Worm (Caenorhabditis elegans) whole organism, L3 larva: Measurements from ENCODE around the gene vps-33.2.
A peak's percentile ranks its signal among the peaks of the same experiment; 100 is the strongest.

ENCODE experiments used
- aly-2 ChIP-seq: fragments of 150-350 bp; optimal IDR thresholded peaks from 2 replicates; lab custom pipeline; 2014; ENCODE audit warnings: missing biosample characterization, missing genetic modification characterization
- ama-1 ChIP-seq: fragments of 150-350 bp; optimal IDR thresholded peaks from 2 replicates; lab custom pipeline; 2018
- ceh-82 ChIP-seq: fragments of 150-350 bp; optimal IDR thresholded peaks from 2 replicates; lab custom pipeline; 2014; ENCODE audit warnings: missing biosample characterization, missing genetic modification characterization
- eor-1 ChIP-seq, 2 experiments: fragments of 150-350 bp; optimal IDR thresholded peaks; 2 replicates each; lab custom pipeline; 2014 to 2018; ENCODE audit warnings: missing biosample characterization in 2 of 2, missing genetic modification characterization in 2 of 2
- fkh-10 ChIP-seq: sonication (generic microtip); optimal IDR thresholded peaks from 2 replicates; lab custom pipeline; 2017; ENCODE audit warnings: missing biosample characterization, missing genetic modification reagents, missing genetic modification characterization
- fos-1 ChIP-seq: fragments of 150-350 bp; optimal IDR thresholded peaks from 2 replicates; lab custom pipeline; 2014; ENCODE audit warnings: missing biosample characterization, missing genetic modification characterization
- mdl-1 ChIP-seq: fragments of 150-350 bp; optimal IDR thresholded peaks from 2 replicates; lab custom pipeline; 2014; ENCODE audit warnings: missing biosample characterization, missing genetic modification characterization
- nhr-23 ChIP-seq: fragments of 150-350 bp; optimal IDR thresholded peaks from 2 replicates; lab custom pipeline; 2014; ENCODE audit warnings: missing biosample characterization, missing genetic modification reagents, missing genetic modification characterization
- nhr-237 ChIP-seq: fragments of 150-350 bp; optimal IDR thresholded peaks from 2 replicates; lab custom pipeline; 2014; ENCODE audit warnings: missing biosample characterization, missing genetic modification characterization
- skn-1 ChIP-seq: fragments of 150-350 bp; optimal IDR thresholded peaks from 2 replicates; lab custom pipeline; 2014; ENCODE audit warnings: missing biosample characterization, missing genetic modification characterization
- snpc-4 ChIP-seq: fragments of 150-350 bp; optimal IDR thresholded peaks from 2 replicates; lab custom pipeline; 2014; ENCODE audit warnings: missing biosample characterization, missing genetic modification characterization
- unc-62 ChIP-seq: fragments of 150-350 bp; sonication (generic microtip); optimal IDR thresholded peaks from 4 replicates; lab custom pipeline; 2014; ENCODE audit warnings: missing biosample characterization, missing genetic modification reagents, missing genetic modification characterization
- zag-1 ChIP-seq: fragments of 150-350 bp; optimal IDR thresholded peaks from 2 replicates; lab custom pipeline; 2014; ENCODE audit warnings: missing biosample characterization, missing genetic modification characterization
- ztf-11 ChIP-seq: fragments of 150-350 bp; optimal IDR thresholded peaks from 2 replicates; lab custom pipeline; 2014; ENCODE audit warnings: missing biosample characterization, missing genetic modification characterization

- peak; percentile 91 for TF ChIP-seq snpc-4 (tag; lab: Kevin White, UChicago)
- TF ChIP-seq fos-1 (tag; lab: Kevin White, UChicago), result peak; percentile 87
- TF ChIP-seq zag-1 (tag; lab: Kevin White, UChicago), result peak; percentile 71
- peak; percentile 64 for TF ChIP-seq mdl-1 (tag; lab: Kevin White, UChicago)
- TF ChIP-seq aly-2 (tag; lab: Kevin White, UChicago), result peak; percentile 58
- peak; percentile 97 for TF ChIP-seq nhr-23 (tag; lab: Kevin White, UChicago)
- peak; percentile 87 for TF ChIP-seq unc-62 (GFP tag; lab: Kevin White, UChicago)
- peak; percentile 64 for TF ChIP-seq fkh-10 (GFP tag; lab: Kevin White, UChicago)
- TF ChIP-seq nhr-237 (tag; lab: Kevin White, UChicago), result no peak
- TF ChIP-seq skn-1, result peak; percentile 68
- peak in 1 of 2 experiments; percentile 75 for TF ChIP-seq eor-1 (tag; optimal IDR thresholded peaks at IDR 0.05; lab: Kevin White, UChicago)
- TF ChIP-seq ama-1 (lab: Kevin White, UChicago), result peak; percentile 71
- peak; percentile 91 for TF ChIP-seq ceh-82
- no peak for TF ChIP-seq ztf-11 (tag; lab: Kevin White, UChicago)
Observed at ce11 chrII:6588605-6589292, 12.3 kb upstream of the vps-33.2 start, which contains the start of gene icd-1.
